Fruit fly (Drosophila melanogaster): ENCODE results near the gene wapl.

DNA sequence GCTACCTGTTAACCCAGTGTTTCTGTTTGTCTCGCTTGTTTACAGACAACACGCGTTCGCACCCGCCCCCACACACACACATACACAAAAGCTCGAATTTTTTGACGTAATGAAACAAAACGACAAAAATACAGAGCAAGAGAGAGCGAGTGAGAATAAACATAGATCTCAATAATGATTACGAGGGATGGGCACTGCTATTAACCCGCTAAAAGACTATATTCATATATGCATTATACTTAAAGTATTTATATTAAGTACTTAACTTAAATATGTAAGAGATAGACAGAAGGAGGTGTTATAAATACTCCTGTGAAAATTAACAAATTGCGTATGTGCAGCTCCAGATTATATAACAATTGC is 16.9 kb downstream of the wapl start:
- peak; percentile 41 for TF ChIP-seq kay (GFP tag; ENCODE audit: borderline replicate concordance)
- TF ChIP-seq cnc (optimal IDR thresholded peaks at IDR 0.05), result no peak
- peak; percentile 80 for TF ChIP-seq CG7101 (tag; optimal IDR thresholded peaks at IDR 0.05)
- TF ChIP-seq cic (GFP tag; optimal IDR thresholded peaks at IDR 0.05), result peak; percentile 25
- TF ChIP-seq tj (GFP tag; optimal IDR thresholded peaks at IDR 0.05), result peak; percentile 22
- TF ChIP-seq Mnt (GFP tag; optimal IDR thresholded peaks at IDR 0.05), result peak; percentile 90
- TF ChIP-seq bab1 (GFP tag; optimal IDR thresholded peaks at IDR 0.05), result no peak
- peak; percentile 15 for TF ChIP-seq CG7045 (GFP tag; optimal IDR thresholded peaks at IDR 0.05)
- TF ChIP-seq CG33017 (tag; optimal IDR thresholded peaks at IDR 0.05), result peak; percentile 31
- no peak for TF ChIP-seq ovo (GFP tag; optimal IDR thresholded peaks at IDR 0.05)
